Fruit fly (Drosophila melanogaster): ENCODE data around the gene Ama.

Ama gene

dm6 chr3R:6762188-6762643 is at the start of gene Ama:
Gene Ama, plus strand, starts transcription at chr3R:6762593.
- no peak for TF ChIP-seq cnc (optimal IDR thresholded peaks at IDR 0.05)
- no peak for TF ChIP-seq ovo (GFP tag; optimal IDR thresholded peaks at IDR 0.05)
- no peak for TF ChIP-seq Mnt (GFP tag; optimal IDR thresholded peaks at IDR 0.05)
- TF ChIP-seq cic (GFP tag; optimal IDR thresholded peaks at IDR 0.05), result no peak
- TF ChIP-seq CG1620 (GFP tag; optimal IDR thresholded peaks at IDR 0.05), result no peak
- TF ChIP-seq Crg-1 (GFP tag; optimal IDR thresholded peaks at IDR 0.05), result no peak
- TF ChIP-seq pad (GFP tag; optimal IDR thresholded peaks at IDR 0.05), result no peak
- no peak for TF ChIP-seq CG7101 (tag; optimal IDR thresholded peaks at IDR 0.05)
- TF ChIP-seq CG12768 (GFP tag; optimal IDR thresholded peaks at IDR 0.05), result no peak
- TF ChIP-seq CG14711 (tag; optimal IDR thresholded peaks at IDR 0.05), result no peak
- TF ChIP-seq CG7045 (GFP tag; optimal IDR thresholded peaks at IDR 0.05), result no peak
- TF ChIP-seq CG33017 (tag; optimal IDR thresholded peaks at IDR 0.05), result no peak
- no peak for TF ChIP-seq bab1 (GFP tag; optimal IDR thresholded peaks at IDR 0.05)
- no peak for TF ChIP-seq kay (GFP tag; ENCODE audit: borderline replicate concordance)
- TF ChIP-seq toe (GFP tag; optimal IDR thresholded peaks at IDR 0.05), result no peak
- no peak for TF ChIP-seq tj (GFP tag; optimal IDR thresholded peaks at IDR 0.05)
- no peak for TF ChIP-seq Clk (GFP tag; optimal IDR thresholded peaks at IDR 0.05)

DNA sequence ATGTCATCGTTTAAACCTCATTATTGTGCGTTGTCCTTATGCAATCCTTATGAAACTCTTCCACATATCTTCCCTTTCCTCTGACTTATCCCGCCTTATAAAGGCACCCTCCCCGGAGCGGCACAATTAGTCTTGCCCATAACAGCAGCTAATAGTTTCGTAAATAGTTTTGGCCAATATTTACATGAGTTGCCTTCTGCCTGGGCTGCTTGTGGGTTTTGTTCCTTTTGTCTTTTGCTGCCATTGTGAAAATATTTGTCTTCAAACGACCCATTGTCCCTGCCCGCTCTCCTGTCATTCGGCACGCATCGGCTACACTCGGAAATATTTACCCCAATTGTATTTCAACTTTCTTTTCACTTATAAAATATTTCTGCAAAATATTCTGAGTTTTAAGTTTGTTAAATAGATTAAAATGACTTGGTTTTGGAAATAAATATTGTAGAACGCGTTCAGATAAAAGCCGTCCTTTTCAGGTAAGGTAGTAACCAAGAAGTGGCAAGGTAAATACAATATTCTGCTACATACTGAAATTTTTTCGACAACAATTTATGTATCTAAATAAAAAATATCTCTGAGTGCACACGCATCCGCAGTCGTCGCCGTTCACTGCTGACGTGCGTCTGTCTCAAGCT is 38.7 kb upstream of the Ama start:
- TF ChIP-seq CG12768 (GFP tag; optimal IDR thresholded peaks at IDR 0.05) (no peak), CG33017 (tag; optimal IDR thresholded peaks at IDR 0.05) (no peak), Crg-1 (GFP tag; optimal IDR thresholded peaks at IDR 0.05) (no peak), bab1 (GFP tag; optimal IDR thresholded peaks at IDR 0.05) (no peak), cic (GFP tag; optimal IDR thresholded peaks at IDR 0.05) (no peak), CG5204 (GFP tag; optimal IDR thresholded peaks at IDR 0.05) (no peak), tj (GFP tag; optimal IDR thresholded peaks at IDR 0.05) (no peak), CG14711 (tag; optimal IDR thresholded peaks at IDR 0.05) (no peak), toe (GFP tag; optimal IDR thresholded peaks at IDR 0.05) (no peak), CG7101 (tag; optimal IDR thresholded peaks at IDR 0.05) (no peak), Clk (GFP tag; optimal IDR thresholded peaks at IDR 0.05) (no peak), CG1620 (GFP tag; optimal IDR thresholded peaks at IDR 0.05) (no peak), kay (GFP tag; ENCODE audit: borderline replicate concordance) (no peak), Mnt (GFP tag; optimal IDR thresholded peaks at IDR 0.05) (no peak), CG7045 (GFP tag; optimal IDR thresholded peaks at IDR 0.05) (no peak), cnc (optimal IDR thresholded peaks at IDR 0.05) (no peak), ovo (GFP tag; optimal IDR thresholded peaks at IDR 0.05) (no peak), CG11617 (GFP tag; optimal IDR thresholded peaks at IDR 0.05) (no peak)

- TF ChIP-seq CG33017 (tag; optimal IDR thresholded peaks at IDR 0.05), result no peak
- no peak for TF ChIP-seq cic (GFP tag; optimal IDR thresholded peaks at IDR 0.05)
- no peak for TF ChIP-seq cnc (optimal IDR thresholded peaks at IDR 0.05)
- no peak for TF ChIP-seq toe (GFP tag; optimal IDR thresholded peaks at IDR 0.05)
Observed at dm6 chr3R:6726119-6726518, 36.3 kb upstream of the Ama start.

DNA sequence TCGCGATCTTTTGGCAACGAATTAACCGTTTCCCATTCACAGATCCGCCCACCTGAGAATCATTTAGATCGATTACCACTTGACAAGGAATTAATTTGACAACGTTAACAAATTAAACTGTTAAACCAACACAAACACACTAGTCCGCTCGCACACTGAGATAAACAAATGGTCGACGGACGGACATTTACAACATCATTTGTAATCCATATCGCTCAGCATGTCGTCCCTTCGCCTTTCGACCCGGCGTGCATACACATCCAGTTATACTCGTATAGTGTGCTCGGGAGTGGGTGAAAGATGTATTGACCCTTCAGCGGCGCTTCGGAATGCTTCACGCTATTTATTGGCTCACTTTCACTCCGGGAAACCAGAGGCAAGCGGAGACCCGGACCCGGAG is 26.7 kb upstream of the Ama start:
- no peak for TF ChIP-seq CG5204 (GFP tag; optimal IDR thresholded peaks at IDR 0.05)
- TF ChIP-seq CG11617 (GFP tag; optimal IDR thresholded peaks at IDR 0.05), result no peak
- no peak for TF ChIP-seq CG14711 (tag; optimal IDR thresholded peaks at IDR 0.05)
- no peak for TF ChIP-seq CG12768 (GFP tag; optimal IDR thresholded peaks at IDR 0.05)
- no peak for TF ChIP-seq cic (GFP tag; optimal IDR thresholded peaks at IDR 0.05)
- TF ChIP-seq cnc (optimal IDR thresholded peaks at IDR 0.05), result no peak
- TF ChIP-seq pad (GFP tag; optimal IDR thresholded peaks at IDR 0.05), result no peak
- no peak for TF ChIP-seq kay (GFP tag; ENCODE audit: borderline replicate concordance)
- TF ChIP-seq Hr96 (GFP tag; optimal IDR thresholded peaks at IDR 0.05), result no peak
- no peak for TF ChIP-seq CG1620 (GFP tag; optimal IDR thresholded peaks at IDR 0.05)
- TF ChIP-seq CG7045 (GFP tag; optimal IDR thresholded peaks at IDR 0.05), result no peak
- no peak for TF ChIP-seq Mnt (GFP tag; optimal IDR thresholded peaks at IDR 0.05)
- no peak for TF ChIP-seq Clk (GFP tag; optimal IDR thresholded peaks at IDR 0.05)
- TF ChIP-seq tj (GFP tag; optimal IDR thresholded peaks at IDR 0.05), result no peak
- TF ChIP-seq ovo (GFP tag; optimal IDR thresholded peaks at IDR 0.05), result no peak

dm6 chr3R:6741400-6741959 is 20.9 kb upstream of the Ama start:
- TF ChIP-seq toe (GFP tag; optimal IDR thresholded peaks at IDR 0.05) (no peak), Hr96 (GFP tag; optimal IDR thresholded peaks at IDR 0.05) (no peak), CG12768 (GFP tag; optimal IDR thresholded peaks at IDR 0.05) (no peak), CG5204 (GFP tag; optimal IDR thresholded peaks at IDR 0.05) (no peak), cnc (optimal IDR thresholded peaks at IDR 0.05) (no peak), Crg-1 (GFP tag; optimal IDR thresholded peaks at IDR 0.05) (no peak), bab1 (GFP tag; optimal IDR thresholded peaks at IDR 0.05) (no peak), ovo (GFP tag; optimal IDR thresholded peaks at IDR 0.05) (no peak), CG11617 (GFP tag; optimal IDR thresholded peaks at IDR 0.05) (no peak), Clk (GFP tag; optimal IDR thresholded peaks at IDR 0.05) (no peak), CG7101 (tag; optimal IDR thresholded peaks at IDR 0.05) (no peak), CG14711 (tag; optimal IDR thresholded peaks at IDR 0.05) (no peak), tj (GFP tag; optimal IDR thresholded peaks at IDR 0.05) (no peak), Mnt (GFP tag; optimal IDR thresholded peaks at IDR 0.05) (no peak), CG1620 (GFP tag; optimal IDR thresholded peaks at IDR 0.05) (no peak), cic (GFP tag; optimal IDR thresholded peaks at IDR 0.05) (no peak), pad (GFP tag; optimal IDR thresholded peaks at IDR 0.05) (no peak), CG33017 (tag; optimal IDR thresholded peaks at IDR 0.05) (no peak), CG7045 (GFP tag; optimal IDR thresholded peaks at IDR 0.05) (no peak), kay (GFP tag; ENCODE audit: borderline replicate concordance) (no peak)

- TF ChIP-seq kay (GFP tag; ENCODE audit: borderline replicate concordance) (peak; percentile 20), CG12768 (GFP tag; optimal IDR thresholded peaks at IDR 0.05) (no peak)
Observed at dm6 chr3R:6741983-6742382, 20.4 kb upstream of the Ama start, which contains the start of gene pb. Gene pb, minus strand, starts transcription at chr3R:6742063.
